Worm (Caenorhabditis elegans) whole organism, L4 larva: ENCODE results near the gene fut-5.
A peak's percentile ranks its signal among the peaks of the same experiment; 100 is the strongest.

Experiments
- D1046.2 ChIP-seq: fragments of 200-800 bp; sonication (Bioruptor generic); IDR thresholded peaks from 2 replicates; pipeline ENCODE4 v1.3.6; 2022; ENCODE audit warnings: missing genetic modification characterization, missing compliant biosample characterization
- F26F4.8 ChIP-seq: fragments of 200-800 bp; sonication (Bioruptor generic); conservative IDR thresholded peaks from 2 replicates; pipeline ENCODE4 v1.3.6; 2022; ENCODE audit warnings: missing genetic modification characterization, missing compliant biosample characterization
- F37D6.2 ChIP-seq: sonication (generic microtip); optimal IDR thresholded peaks from 2 replicates; lab custom pipeline; 2016; ENCODE audit warnings: mild to moderate bottlenecking, missing genetic modification characterization, missing compliant biosample characterization
- R02D3.7 ChIP-seq: fragments of 150-350 bp; sonication (generic microtip); optimal IDR thresholded peaks from 3 replicates; lab custom pipeline; 2014; ENCODE audit warnings: missing biosample characterization, missing genetic modification characterization
- Y105C5A.15 ChIP-seq: fragments of 200-800 bp; sonication (Bioruptor generic); IDR thresholded peaks from 2 replicates; pipeline ENCODE4 v1.3.6; 2022; ENCODE audit warnings: missing genetic modification characterization, missing compliant biosample characterization
- Y5F2A.4 ChIP-seq: fragments of 200-800 bp; sonication (Bioruptor generic); optimal IDR thresholded peaks from 2 replicates; lab custom pipeline; 2018; ENCODE audit warnings: mild to moderate bottlenecking, missing genetic modification characterization, missing compliant biosample characterization
- arid-1 ChIP-seq: fragments of 200-800 bp; sonication (Bioruptor generic); conservative IDR thresholded peaks from 2 replicates; pipeline ENCODE4 v1.3.6; 2022; ENCODE audit warnings: missing genetic modification reagents, missing genetic modification characterization, missing compliant biosample characterization
- ceh-28 ChIP-seq: fragments of 150-350 bp; optimal IDR thresholded peaks from 2 replicates; lab custom pipeline; 2014; ENCODE audit warnings: missing biosample characterization, missing genetic modification reagents, missing genetic modification characterization
- ctbp-1 ChIP-seq: fragments of 200-800 bp; sonication (Bioruptor generic); IDR thresholded peaks from 2 replicates; pipeline ENCODE4 v1.3.6; 2022; ENCODE audit warnings: missing genetic modification reagents, missing genetic modification characterization, missing compliant biosample characterization
- dmd-6 ChIP-seq: fragments of 200-800 bp; sonication (Bioruptor generic); IDR thresholded peaks from 2 replicates; pipeline ENCODE4 v1.3.6; 2022; ENCODE audit warnings: missing genetic modification reagents, missing genetic modification characterization, missing compliant biosample characterization
- egl-43 ChIP-seq: fragments of 200-800 bp; sonication (Bioruptor generic); IDR thresholded peaks from 2 replicates; pipeline ENCODE4 v1.3.6; 2022; ENCODE audit warnings: missing genetic modification reagents, missing genetic modification characterization, missing compliant biosample characterization
- fos-1 ChIP-seq: fragments of 150-350 bp; optimal IDR thresholded peaks from 2 replicates; lab custom pipeline; 2014; ENCODE audit warnings: missing biosample characterization, missing genetic modification characterization
- gei-8 ChIP-seq: fragments of 200-800 bp; sonication (Bioruptor generic); optimal IDR thresholded peaks from 2 replicates; lab custom pipeline; 2018; ENCODE audit warnings: mild to moderate bottlenecking, missing genetic modification characterization, missing compliant biosample characterization
- hmg-1.1 ChIP-seq: fragments of 200-800 bp; sonication (Bioruptor generic); IDR thresholded peaks from 2 replicates; pipeline ENCODE4 v1.3.6; 2022; ENCODE audit warnings: missing genetic modification reagents, missing genetic modification characterization, missing compliant biosample characterization
- jun-1 ChIP-seq: fragments of 150-350 bp; optimal IDR thresholded peaks from 2 replicates; lab custom pipeline; 2014; ENCODE audit warnings: missing biosample characterization, missing genetic modification reagents, missing genetic modification characterization
- lin-1 ChIP-seq: fragments of 200-800 bp; sonication (Bioruptor generic); IDR thresholded peaks from 2 replicates; pipeline ENCODE4 v1.3.6; 2022; ENCODE audit warnings: missing genetic modification reagents, missing genetic modification characterization, missing compliant biosample characterization
- lin-38 ChIP-seq: fragments of 200-800 bp; sonication (Bioruptor generic); IDR thresholded peaks from 2 replicates; pipeline ENCODE4 v1.3.6; 2022; ENCODE audit warnings: missing genetic modification reagents, missing genetic modification characterization, missing compliant biosample characterization
- madf-5 ChIP-seq, 2 experiments: fragments of 200-800 bp; sonication (Bioruptor generic); IDR thresholded peaks; 2 replicates each; pipeline ENCODE4 v1.3.6; 2022; ENCODE audit warnings: missing compliant biosample characterization in 2 of 2, missing genetic modification characterization in 2 of 2
- mdt-29 ChIP-seq: fragments of 200-800 bp; sonication (Bioruptor generic); IDR thresholded peaks from 2 replicates; pipeline ENCODE4 v1.3.6; 2022; ENCODE audit warnings: missing genetic modification reagents, missing genetic modification characterization, missing compliant biosample characterization
- nhr-11 ChIP-seq: fragments of 150-350 bp; optimal IDR thresholded peaks from 2 replicates; lab custom pipeline; 2014; ENCODE audit warnings: missing biosample characterization, missing genetic modification characterization
- nhr-237 ChIP-seq: sonication (generic microtip); optimal IDR thresholded peaks from 2 replicates; lab custom pipeline; 2017; ENCODE audit warnings: missing biosample characterization, missing genetic modification characterization
- nhr-28 ChIP-seq: fragments of 150-350 bp; optimal IDR thresholded peaks from 2 replicates; lab custom pipeline; 2014; ENCODE audit warnings: missing biosample characterization, missing genetic modification characterization
- nhr-41 ChIP-seq: fragments of 200-800 bp; sonication (Bioruptor generic); IDR thresholded peaks from 2 replicates; pipeline ENCODE4 v1.3.6; 2022; ENCODE audit warnings: missing genetic modification reagents, missing genetic modification characterization, missing compliant biosample characterization
- nhr-6 ChIP-seq: fragments of 150-350 bp; optimal IDR thresholded peaks from 2 replicates; lab custom pipeline; 2014; ENCODE audit warnings: missing biosample characterization, missing genetic modification characterization
- nhr-76 ChIP-seq: fragments of 150-350 bp; optimal IDR thresholded peaks from 2 replicates; lab custom pipeline; 2014; ENCODE audit warnings: missing biosample characterization, missing genetic modification characterization
- pha-4 ChIP-seq, 2 experiments: fragments of 150-350 bp in 1 of 2; fragments of 200-800 bp in 1 of 2; sonication (Bioruptor generic) in 1 of 2; IDR thresholded peaks in 1 of 2; optimal IDR thresholded peaks in 1 of 2; 2 replicates each; pipeline versions ENCODE4 v1.3.6 to Lab custom; 2014 to 2022; ENCODE audit warnings: missing genetic modification characterization in 2 of 2, missing genetic modification reagents in 2 of 2, missing biosample characterization in 1 of 2, missing compliant biosample characterization in 1 of 2
- pqm-1 ChIP-seq: sonication (generic microtip); optimal IDR thresholded peaks from 2 replicates; lab custom pipeline; 2017; ENCODE audit warnings: missing biosample characterization, missing genetic modification characterization
- sdz-12 ChIP-seq: fragments of 200-800 bp; sonication (Bioruptor generic); optimal IDR thresholded peaks from 2 replicates; lab custom pipeline; 2018; ENCODE audit warnings: mild to moderate bottlenecking, missing genetic modification characterization, missing compliant biosample characterization
- skn-1 ChIP-seq: fragments of 150-350 bp; optimal IDR thresholded peaks from 2 replicates; lab custom pipeline; 2014; ENCODE audit warnings: missing biosample characterization, missing genetic modification characterization
- snpc-4 ChIP-seq: fragments of 150-350 bp; optimal IDR thresholded peaks from 2 replicates; lab custom pipeline; 2014; ENCODE audit warnings: missing biosample characterization, missing genetic modification characterization
- spr-1 ChIP-seq: sonication (generic microtip); optimal IDR thresholded peaks from 2 replicates; lab custom pipeline; 2016; ENCODE audit warnings: mild to moderate bottlenecking, missing genetic modification characterization, missing compliant biosample characterization
- unc-39 ChIP-seq: sonication (generic microtip); optimal IDR thresholded peaks from 2 replicates; lab custom pipeline; 2017; ENCODE audit warnings: missing biosample characterization, missing genetic modification characterization
- unc-62 ChIP-seq, 3 experiments: fragments of 150-350 bp in 1 of 3; sonication (generic microtip); optimal IDR thresholded peaks in 2 of 3; peaks in 1 of 3; 1 replicate in 1 of 3; 2 replicates in 2 of 3; lab custom pipeline; 2014 to 2017; ENCODE audit warnings: missing biosample characterization in 3 of 3, missing genetic modification characterization in 3 of 3, missing genetic modification reagents in 3 of 3, missing genotype in 1 of 3
- vab-7 ChIP-seq: fragments of 200-800 bp; sonication (Bioruptor generic); IDR thresholded peaks from 2 replicates; pipeline ENCODE4 v1.3.6; 2022; ENCODE audit warnings: missing genetic modification reagents, missing genetic modification characterization, missing compliant biosample characterization
- zfp-3 ChIP-seq: fragments of 200-800 bp; sonication (Bioruptor generic); conservative IDR thresholded peaks from 2 replicates; pipeline ENCODE4 v1.3.6; 2022; ENCODE audit warnings: missing genetic modification reagents, missing genetic modification characterization, missing compliant biosample characterization
- ztf-11 ChIP-seq: fragments of 150-350 bp; optimal IDR thresholded peaks from 2 replicates; lab custom pipeline; 2014; ENCODE audit warnings: missing biosample characterization, missing genetic modification characterization
- ztf-7 ChIP-seq: fragments of 150-350 bp; optimal IDR thresholded peaks from 2 replicates; lab custom pipeline; 2014; ENCODE audit warnings: missing biosample characterization, missing genetic modification characterization

Gene fut-5

ce11 chrII:4626606-4627005 lies 40.9 kb downstream of the fut-5 start, which contains the start of gene F35D11.1:
TSS of gene F35D11.1 (plus strand) at chrII:4626906.
- no peak for TF ChIP-seq nhr-28 (tag; lab: Kevin White, UChicago)
- TF ChIP-seq unc-39 (tag; lab: Kevin White, UChicago) = no peak
- TF ChIP-seq ztf-11 (tag; lab: Kevin White, UChicago) = no peak
- no peak for TF ChIP-seq fos-1 (tag; lab: Kevin White, UChicago)
- no peak for TF ChIP-seq ctbp-1 (GFP tag; lab: Robert Waterston, UW)
- no peak for TF ChIP-seq gei-8 (GFP tag; lab: Kevin White, UChicago)
- no peak for TF ChIP-seq nhr-41 (GFP tag; lab: Robert Waterston, UW)
- no peak for TF ChIP-seq egl-43 (GFP tag; lab: Robert Waterston, UW)
- no peak for TF ChIP-seq nhr-76 (tag; lab: Kevin White, UChicago)
- TF ChIP-seq ztf-7 (tag; lab: Kevin White, UChicago) = no peak
- TF ChIP-seq spr-1 (tag; lab: Kevin White, UChicago) = no peak
- TF ChIP-seq Y105C5A.15 (GFP tag; lab: Robert Waterston, UW) = no peak
- TF ChIP-seq lin-1 (GFP tag; lab: Robert Waterston, UW) = no peak
- no peak for TF ChIP-seq ceh-28 (tag; lab: Kevin White, UChicago)
- TF ChIP-seq pha-4 (GFP tag; IDR thresholded peaks at IDR 0.05; lab: Robert Waterston, UW) = no peak
- no peak for TF ChIP-seq pha-4 (tag; optimal IDR thresholded peaks at IDR 0.05; lab: Kevin White, UChicago)

- TF ChIP-seq vab-7 (GFP tag; lab: Robert Waterston, UW) = no peak
- TF ChIP-seq unc-62 (GFP tag; optimal IDR thresholded peaks at IDR 0.05 in 1 of 2; lab: Kevin White, UChicago) = peak in 1 of 2 experiments; percentile 47
- TF ChIP-seq unc-62 (tag; optimal IDR thresholded peaks at IDR 0.05; lab: Kevin White, UChicago) = no peak
- no peak for TF ChIP-seq Y5F2A.4 (GFP tag; lab: Kevin White, UChicago)
- no peak for TF ChIP-seq lin-38 (GFP tag; lab: Robert Waterston, UW)
- TF ChIP-seq, all 104 proteins: peak for 1
Measured at ce11 chrII:4621650-4622049, 45.8 kb downstream of the fut-5 start, which contains the start of gene clec-139. TSS of gene clec-139 (minus strand) at chrII:4621750.

ce11 chrII:4619700-4620099 lies 47.8 kb downstream of the fut-5 start, which contains the start of gene clec-138:
TSS of gene clec-138 (minus strand) at chrII:4619800.
- TF ChIP-seq zfp-3 = no peak
- TF ChIP-seq D1046.2 = no peak
- no peak for TF ChIP-seq dmd-6 (GFP tag; lab: Robert Waterston, UW)
- TF ChIP-seq madf-5 (GFP tag; IDR thresholded peaks at IDR 0.05; lab: Robert Waterston, UW) = no peak
- TF ChIP-seq skn-1 (tag; lab: Kevin White, UChicago) = no peak
- TF ChIP-seq hmg-1.1 (GFP tag; lab: Robert Waterston, UW) = no peak
- no peak for TF ChIP-seq snpc-4 (tag; lab: Kevin White, UChicago)
- no peak for TF ChIP-seq nhr-237
- TF ChIP-seq arid-1 = no peak
- TF ChIP-seq mdt-29 (GFP tag; lab: Robert Waterston, UW) = no peak
- no peak for TF ChIP-seq F26F4.8 (GFP tag; lab: Robert Waterston, UW)
- TF ChIP-seq F37D6.2 (tag; lab: Kevin White, UChicago) = no peak
- TF ChIP-seq nhr-11 (tag; lab: Kevin White, UChicago) = no peak
- no peak for TF ChIP-seq pqm-1 (tag; lab: Kevin White, UChicago)
- TF ChIP-seq R02D3.7 (tag; lab: Kevin White, UChicago) = no peak
- no peak for TF ChIP-seq nhr-6 (tag; lab: Kevin White, UChicago)
- TF ChIP-seq, all 104 proteins: peak for 0

- TF ChIP-seq jun-1 (no peak), sdz-12 (no peak)
Measured at ce11 chrII:4617990-4618389, 49.5 kb downstream of the fut-5 start, which contains the start of gene clec-137. TSS of gene clec-137 (minus strand) at chrII:4618090.
